Fruit fly (Drosophila melanogaster) whole organism, pupa: ENCODE measurements around the gene Prosalpha2.

Source experiments
- CG10348 ChIP-seq: fragments of 200-800 bp; sonication (Bioruptor generic); IDR thresholded peaks from 2 replicates; pipeline ENCODE4 v1.3.6; 2022; ENCODE audit warnings: missing biosample characterization, missing genetic modification characterization
- CG12605 ChIP-seq: fragments of 200-800 bp; sonication (Bioruptor generic); IDR thresholded peaks from 2 replicates; pipeline ENCODE4 v1.3.6; 2022; ENCODE audit warnings: missing biosample characterization, missing genetic modification characterization
- CG15710 ChIP-seq: fragments of 200-800 bp; sonication (Bioruptor generic); optimal IDR thresholded peaks from 2 replicates; lab custom pipeline; 2018; ENCODE audit warnings: missing biosample characterization, mild to moderate bottlenecking, missing genetic modification characterization, moderate library complexity
- CG17806 ChIP-seq: fragments of 200-800 bp; sonication (Bioruptor generic); optimal IDR thresholded peaks from 2 replicates; lab custom pipeline; 2018; ENCODE audit warnings: missing biosample characterization, mild to moderate bottlenecking, missing genetic modification characterization, moderate library complexity
- CG32121 ChIP-seq: fragments of 200-800 bp; sonication (Bioruptor generic); IDR thresholded peaks from 2 replicates; pipeline ENCODE4 v1.3.6; 2022; ENCODE audit warnings: missing biosample characterization, missing genetic modification characterization
- CG34367 ChIP-seq: fragments of 200-800 bp; sonication (Bioruptor generic); optimal IDR thresholded peaks from 2 replicates; lab custom pipeline; 2018; ENCODE audit warnings: missing biosample characterization, mild to moderate bottlenecking, missing genetic modification characterization
- CG4496 ChIP-seq: fragments of 200-800 bp; sonication (Bioruptor generic); IDR thresholded peaks from 3 replicates; pipeline ENCODE4 v1.3.6; 2022; ENCODE audit warnings: missing biosample characterization, missing genetic modification characterization
- CG8159 ChIP-seq: fragments of 200-800 bp; sonication (Bioruptor generic); optimal IDR thresholded peaks from 3 replicates; lab custom pipeline; 2018; ENCODE audit warnings: missing biosample characterization, mild to moderate bottlenecking, missing genetic modification characterization, moderate library complexity
- CG8301 ChIP-seq: fragments of 200-800 bp; sonication (Bioruptor generic); optimal IDR thresholded peaks from 2 replicates; lab custom pipeline; 2018; ENCODE audit warnings: missing biosample characterization, mild to moderate bottlenecking, missing genetic modification characterization
- CG9948 ChIP-seq: fragments of 200-800 bp; sonication (Bioruptor generic); optimal IDR thresholded peaks from 2 replicates; lab custom pipeline; 2018; ENCODE audit warnings: missing biosample characterization, mild to moderate bottlenecking, missing genetic modification characterization, moderate library complexity
- D1 ChIP-seq: fragments of 200-800 bp; sonication (Bioruptor generic); optimal IDR thresholded peaks from 2 replicates; lab custom pipeline; 2018; ENCODE audit warnings: missing biosample characterization, mild to moderate bottlenecking, missing genetic modification characterization, moderate library complexity
- EcR ChIP-seq: fragments of 200-800 bp; sonication (Bioruptor generic); optimal IDR thresholded peaks from 3 replicates; lab custom pipeline; 2019; ENCODE audit warnings: missing biosample characterization, missing genetic modification characterization, mild to moderate bottlenecking, moderate library complexity, missing genetic modification reagents
- Ets98B ChIP-seq: fragments of 200-800 bp; sonication (Bioruptor generic); IDR thresholded peaks from 2 replicates; pipeline ENCODE4 v1.3.6; 2022; ENCODE audit warnings: missing biosample characterization, missing genetic modification characterization
- Pif1A ChIP-seq: fragments of 200-800 bp; sonication (Bioruptor generic); optimal IDR thresholded peaks from 3 replicates; lab custom pipeline; 2016; ENCODE audit warnings: missing biosample characterization, missing genetic modification characterization
- Pif1B ChIP-seq: fragments of 200-800 bp; sonication (Bioruptor generic); optimal IDR thresholded peaks from 3 replicates; lab custom pipeline; 2016; ENCODE audit warnings: missing biosample characterization, missing genetic modification characterization
- Snoo ChIP-seq: fragments of 200-800 bp; sonication (Bioruptor generic); optimal IDR thresholded peaks from 3 replicates; lab custom pipeline; 2017; ENCODE audit warnings: missing biosample characterization, mild to moderate bottlenecking, missing genetic modification characterization, inconsistent platforms
- fd96Ca ChIP-seq: fragments of 200-800 bp; sonication (Bioruptor generic); IDR thresholded peaks from 3 replicates; pipeline ENCODE4 v1.3.6; 2022; ENCODE audit warnings: missing biosample characterization, missing genetic modification characterization
- gl ChIP-seq: fragments of 200-800 bp; sonication (Bioruptor generic); optimal IDR thresholded peaks from 2 replicates; lab custom pipeline; 2018; ENCODE audit warnings: missing biosample characterization, mild to moderate bottlenecking, missing genetic modification characterization
- rn ChIP-seq: fragments of 200-800 bp; sonication (Bioruptor generic); IDR thresholded peaks from 2 replicates; pipeline ENCODE4 v1.3.6; 2022; ENCODE audit warnings: missing biosample characterization, missing genetic modification characterization

Gene Prosalpha2

dm6 chr3R:12425510-12426309 is 5.4 kb upstream of the Prosalpha2 start, which contains the start of gene Pp1-87B:
Pp1-87B (minus strand) TSS chr3R:12425917.
- TF ChIP-seq CG4496 (GFP tag; lab: Robert Waterston, UW) (no peak), CG12605 (GFP tag; lab: Robert Waterston, UW) (no peak), CG15710 (tag; lab: Kevin White, UChicago) (peak; percentile 10), Ets98B (GFP tag; lab: Robert Waterston, UW) (no peak), Snoo (tag; lab: Kevin White, UChicago) (peak; percentile 31)

dm6 chr3R:12426310-12426653 is 4.8 kb upstream of the Prosalpha2 start, which contains the start of gene NANS:
NANS (plus strand) TSS chr3R:12426578.
- TF ChIP-seq CG8301 (tag; lab: Kevin White, UChicago) (no peak), CG8159 (tag; lab: Kevin White, UChicago) (no peak), rn (GFP tag; lab: Robert Waterston, UW) (no peak), CG12605 (GFP tag; lab: Robert Waterston, UW) (no peak), Pif1B (no peak), D1 (tag; lab: Kevin White, UChicago) (no peak)

dm6 chr3R:12429120-12429610 is 2.0 kb upstream of the Prosalpha2 start, which contains the start of the genes CG5641 and CG5245:
CG5641 (minus strand) TSS chr3R:12429282.
CG5245 (plus strand) TSS chr3R:12429560.
- TF ChIP-seq CG10348, result no peak
- no peak for TF ChIP-seq CG32121
- no peak for TF ChIP-seq fd96Ca (GFP tag; lab: Robert Waterston, UW)
- no peak for TF ChIP-seq CG15710 (tag; lab: Kevin White, UChicago)
- no peak for TF ChIP-seq CG9948 (tag; lab: Kevin White, UChicago)
- TF ChIP-seq EcR (GFP tag; lab: Kevin White, UChicago), result no peak
- TF ChIP-seq Snoo (tag; lab: Kevin White, UChicago), result no peak
- no peak for TF ChIP-seq CG8301 (tag; lab: Kevin White, UChicago)

dm6 chr3R:12433764-12434163 is 2.6 kb downstream of the Prosalpha2 start, which contains the start of the genes Aos1 and Srlp:
Aos1 (minus strand) TSS chr3R:12433822.
Srlp (plus strand) TSS chr3R:12434098.
- TF ChIP-seq Snoo (tag; lab: Kevin White, UChicago), result peak; percentile 32
- peak; percentile 63 for TF ChIP-seq CG15710 (tag; lab: Kevin White, UChicago)
- TF ChIP-seq CG10348, result no peak
- no peak for TF ChIP-seq Pif1B
- TF ChIP-seq Ets98B (GFP tag; lab: Robert Waterston, UW), result no peak
- TF ChIP-seq CG9948 (tag; lab: Kevin White, UChicago), result peak; percentile 41
- TF ChIP-seq CG12605 (GFP tag; lab: Robert Waterston, UW), result no peak
- TF ChIP-seq CG32121, result 0 out of 2 replicates have a peak, but pooled peaks have one; percentile 29
- TF ChIP-seq CG17806 (tag; lab: Kevin White, UChicago), result peak; percentile 35

- no peak for TF ChIP-seq fd96Ca (GFP tag; lab: Robert Waterston, UW)
- no peak for TF ChIP-seq gl
- no peak for TF ChIP-seq Pif1B
- TF ChIP-seq CG9948 (tag; lab: Kevin White, UChicago), result no peak
- no peak for TF ChIP-seq CG4496 (GFP tag; lab: Robert Waterston, UW)
Measured at dm6 chr3R:12435948-12436347, 4.8 kb downstream of the Prosalpha2 start, which contains the start of gene Desat2. Desat2 (plus strand) TSS chr3R:12436248.

- TF ChIP-seq fd96Ca (GFP tag; lab: Robert Waterston, UW) (no peak), CG8301 (tag; lab: Kevin White, UChicago) (no peak), CG4496 (GFP tag; lab: Robert Waterston, UW) (no peak), CG15710 (tag; lab: Kevin White, UChicago) (no peak), gl (no peak), CG9948 (tag; lab: Kevin White, UChicago) (no peak), D1 (tag; lab: Kevin White, UChicago) (no peak), Pif1A (GFP tag; lab: Kevin White, UChicago) (no peak), CG34367 (tag; lab: Kevin White, UChicago) (no peak), CG17806 (tag; lab: Kevin White, UChicago) (no peak)
Measured at dm6 chr3R:12439039-12439400, 7.9 kb downstream of the Prosalpha2 start, which contains the start of the genes CG17207 and CG46427. CG17207 (minus strand) TSS chr3R:12439139. CG46427 (minus strand) TSS chr3R:12439139.

dm6 chr3R:12439401-12440143 is 8.5 kb downstream of the Prosalpha2 start, which contains the start of gene Desat1:
Desat1 (plus strand) TSS chr3R:12439600.
- TF ChIP-seq CG10348 (no peak), EcR (GFP tag; lab: Kevin White, UChicago) (peak; percentile 5)
